Fruit fly (Drosophila melanogaster): ENCODE data around the gene CG14453.
A peak's percentile ranks its signal among the peaks of the same experiment; 100 is the strongest.

Gene CG14453

DNA sequence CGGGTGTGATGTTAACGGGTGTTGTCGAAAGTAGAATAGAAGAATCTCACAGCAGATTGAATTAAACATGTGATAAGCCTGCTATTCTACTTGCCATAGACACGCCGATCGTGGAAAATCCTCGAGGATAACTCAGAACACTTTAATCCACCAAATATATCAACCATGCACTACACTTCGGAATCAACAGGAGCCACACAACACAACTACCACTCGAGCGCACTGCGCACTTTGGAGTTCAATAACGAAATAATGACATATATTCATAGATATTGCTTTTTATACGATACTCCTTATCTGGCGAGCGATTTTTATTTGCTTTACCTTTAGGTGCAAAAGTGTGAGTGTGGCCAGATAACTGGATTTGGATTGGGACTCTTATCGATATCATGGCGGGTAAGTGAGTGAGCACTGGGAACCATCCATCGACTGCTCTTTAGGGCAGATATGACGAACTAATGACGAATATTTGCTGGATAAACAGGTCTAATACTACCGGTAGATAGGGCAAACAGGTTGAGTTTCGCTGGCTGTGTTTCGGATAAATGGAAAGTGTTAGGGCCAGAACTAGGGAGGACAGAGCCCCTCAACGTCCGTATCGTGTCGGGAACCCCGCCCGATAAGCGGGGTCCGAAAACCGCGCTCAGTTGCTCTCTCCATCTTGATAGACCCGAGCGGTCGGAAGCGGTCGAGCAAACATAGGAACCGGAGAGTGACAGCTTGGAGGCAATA lies 24.4 kb upstream of the CG14453 start, which contains the start of gene Jhbp6 (continued):
- TF ChIP-seq MTF-1 (GFP tag; optimal IDR thresholded peaks at IDR 0.05; ENCODE audit: borderline replicate concordance) = no peak
- no peak for TF ChIP-seq Mrtf (GFP tag; IDR thresholded peaks at IDR 0.05)

DNA sequence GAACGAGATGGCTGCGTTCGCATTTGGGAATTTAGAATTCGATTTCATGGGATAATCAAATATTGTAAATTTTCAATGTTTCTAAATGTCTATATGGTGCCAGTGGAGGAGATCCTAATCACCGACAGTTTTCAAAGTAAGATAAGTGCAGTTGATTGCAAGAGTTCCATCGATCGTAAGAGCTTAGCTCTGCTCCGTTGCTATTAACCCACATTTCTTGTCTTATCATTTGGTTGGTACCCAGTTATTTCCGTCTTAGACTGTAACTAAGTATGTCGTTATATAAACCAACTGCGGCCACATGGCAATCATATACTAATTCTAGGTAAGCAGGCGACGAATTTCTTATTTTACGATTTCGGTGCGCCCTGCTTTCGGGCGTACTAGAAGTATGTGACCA lies 23.7 kb upstream of the CG14453 start:
- TF ChIP-seq rib (GFP tag; IDR thresholded peaks at IDR 0.05) (no peak), CG1233 (GFP tag; optimal IDR thresholded peaks at IDR 0.05) (no peak), sd (tag; optimal IDR thresholded peaks at IDR 0.05) (peak; percentile 83), twi (tag; optimal IDR thresholded peaks at IDR 0.05) (peak; percentile 33), Pdp1 (GFP tag; optimal IDR thresholded peaks at IDR 0.05) (peak in 1 of 2 experiments; percentile 90), chinmo (GFP tag; IDR thresholded peaks at IDR 0.05; ENCODE audit: partially characterized antibody) (0 out of 4 replicates have a peak, but pooled peaks have one; percentile 19), sug (tag; optimal IDR thresholded peaks at IDR 0.05) (peak; percentile 46), CG9797 (GFP tag; optimal IDR thresholded peaks at IDR 0.05) (no peak), HmgZ (tag; optimal IDR thresholded peaks at IDR 0.05) (peak; percentile 6), exex (tag; optimal IDR thresholded peaks at IDR 0.05) (peak; percentile 74), HHEX (GFP tag; optimal IDR thresholded peaks at IDR 0.05) (no peak), CG42726 (GFP tag; IDR thresholded peaks at IDR 0.05; ENCODE audit: partially characterized antibody) (no peak), grn (GFP tag; optimal IDR thresholded peaks at IDR 0.05) (peak; percentile 94), CG34376 (GFP tag; optimal IDR thresholded peaks at IDR 0.05) (peak; percentile 34), CG11456 (GFP tag; IDR thresholded peaks at IDR 0.05) (no peak), Hr3 (GFP tag; optimal IDR thresholded peaks at IDR 0.05) (no peak)

DNA sequence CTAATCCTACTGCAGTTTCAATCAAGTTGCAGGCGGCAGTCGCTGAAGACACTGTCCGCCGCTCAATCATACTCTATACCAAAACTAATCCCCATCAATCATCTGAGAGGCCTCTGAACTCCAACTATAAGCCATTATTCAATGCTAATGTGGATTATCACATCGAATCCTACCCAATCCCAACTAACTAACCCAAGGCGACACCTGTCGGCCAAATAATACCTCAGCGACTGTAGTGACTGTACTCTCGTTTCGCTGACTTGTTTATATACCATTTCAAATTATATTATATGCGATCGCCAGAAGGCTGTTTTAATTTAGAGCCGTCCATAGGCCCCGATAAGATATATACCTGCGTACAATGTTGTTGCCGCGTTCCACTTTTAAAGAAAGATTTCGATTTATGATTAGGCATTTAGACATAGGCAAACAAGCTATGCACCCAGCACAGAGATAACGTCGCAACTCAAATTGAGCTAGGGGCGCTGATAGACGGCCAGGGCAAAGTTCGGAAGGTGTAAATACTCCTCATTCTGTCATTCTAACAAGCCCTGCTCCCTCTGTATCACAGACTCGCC lies 22.1 kb upstream of the CG14453 start:
- TF ChIP-seq Dbx (GFP tag; IDR thresholded peaks at IDR 0.05) = no peak
- no peak for TF ChIP-seq grau (tag; optimal IDR thresholded peaks at IDR 0.05)
- TF ChIP-seq chinmo (GFP tag; IDR thresholded peaks at IDR 0.05; ENCODE audit: partially characterized antibody) = peak; percentile 59; the same call in 1 of the 4 replicates
- peak; percentile 57 for TF ChIP-seq sug (tag; optimal IDR thresholded peaks at IDR 0.05)
- TF ChIP-seq mirr (GFP tag; optimal IDR thresholded peaks at IDR 0.05) = peak; percentile 90
- TF ChIP-seq CG15601 (tag; optimal IDR thresholded peaks at IDR 0.05) = no peak
- TF ChIP-seq sd (tag; optimal IDR thresholded peaks at IDR 0.05) = peak; percentile 58
- TF ChIP-seq CG34376 (GFP tag; optimal IDR thresholded peaks at IDR 0.05) = peak; percentile 55
- TF ChIP-seq grn (GFP tag; optimal IDR thresholded peaks at IDR 0.05) = peak; percentile 96
- no peak for TF ChIP-seq mam (GFP tag; optimal IDR thresholded peaks at IDR 0.05)
- no peak for TF ChIP-seq MTF-1 (GFP tag; optimal IDR thresholded peaks at IDR 0.05; ENCODE audit: borderline replicate concordance)
- TF ChIP-seq CG30403 (GFP tag; optimal IDR thresholded peaks at IDR 0.05) = no peak
- TF ChIP-seq pnt (GFP tag; optimal IDR thresholded peaks at IDR 0.05) = no peak
- no peak for TF ChIP-seq sc (optimal IDR thresholded peaks at IDR 0.05)
- no peak for TF ChIP-seq sc (GFP tag; optimal IDR thresholded peaks at IDR 0.05)
- no peak for TF ChIP-seq CG10209 (GFP tag; optimal IDR thresholded peaks at IDR 0.05)
- TF ChIP-seq CG2120 (GFP tag; optimal IDR thresholded peaks at IDR 0.05) = no peak
- TF ChIP-seq BtbVII (GFP tag; optimal IDR thresholded peaks at IDR 0.05) = peak; percentile 1
- TF ChIP-seq CG14710 (tag; optimal IDR thresholded peaks at IDR 0.05) = no peak
- peak; percentile 47 for TF ChIP-seq CG8281 (tag; optimal IDR thresholded peaks at IDR 0.05)
- no peak for TF ChIP-seq CG6254 (GFP tag; optimal IDR thresholded peaks at IDR 0.05)
- TF ChIP-seq GATAe (GFP tag; conservative IDR thresholded peaks at IDR 0.05) = peak; percentile 25; the same call in 1 of the 2 replicates
- peak; percentile 41 for TF ChIP-seq lab (GFP tag; optimal IDR thresholded peaks at IDR 0.05)
- TF ChIP-seq exex (tag; optimal IDR thresholded peaks at IDR 0.05) = peak; percentile 89
- no peak for TF ChIP-seq CG32767 (GFP tag; IDR thresholded peaks at IDR 0.05)
- no peak for TF ChIP-seq Side (GFP tag; optimal IDR thresholded peaks at IDR 0.05)
- TF ChIP-seq Vsx1 (GFP tag; optimal IDR thresholded peaks at IDR 0.05) = peak; percentile 4
- TF ChIP-seq Med (GFP tag) = peak; percentile 36
- peak; percentile 84 for TF ChIP-seq CTCF (GFP tag; optimal IDR thresholded peaks at IDR 0.05)
- TF ChIP-seq CG16813 (GFP tag; IDR thresholded peaks at IDR 0.05; ENCODE audit: partially characterized antibody) = no peak
- peak; percentile 42; the same call in 1 of the 2 replicates for TF ChIP-seq CG4360 (GFP tag; IDR thresholded peaks at IDR 0.05)
- TF ChIP-seq ERR (GFP tag; optimal IDR thresholded peaks at IDR 0.05) = no peak
- no peak for TF ChIP-seq zfh2 (GFP tag; optimal IDR thresholded peaks at IDR 0.05)

All from whole organism, embryonic.